1 fruit fly cellular context compared by ENCODE assay signal in genomic region chrX:18537066-18537759, dm6.
TF ChIP-seq lines count a peak whose summit lies in the region.

No protein-coding gene starts in this region.

TF ChIP-seq in whole organism, prepupa, 60 proteins besides CTCF, POLR2A, EP300 and RAD21 (continued from another document):
- TF ChIP-seq Hr38 (GFP tag; optimal IDR thresholded peaks at IDR 0.05; lab: Kevin White, UChicago) (no peak), Blimp-1 (GFP tag; optimal IDR thresholded peaks at IDR 0.05; lab: Kevin White, UChicago) (no peak), CG6792 (GFP tag; optimal IDR thresholded peaks at IDR 0.05; lab: Kevin White, UChicago) (no peak), CG34406 (GFP tag; optimal IDR thresholded peaks at IDR 0.05; lab: Kevin White, UChicago) (peak; percentile 1), CG10631 (GFP tag; optimal IDR thresholded peaks at IDR 0.05; lab: Kevin White, UChicago) (peak; percentile 35), acj6 (GFP tag; optimal IDR thresholded peaks at IDR 0.05; lab: Kevin White, UChicago) (no peak), Sox102F (GFP tag; optimal IDR thresholded peaks at IDR 0.05; lab: Kevin White, UChicago) (no peak), Met (GFP tag; optimal IDR thresholded peaks at IDR 0.05; lab: Kevin White, UChicago) (peak; percentile 21), CG9139 (GFP tag; optimal IDR thresholded peaks at IDR 0.05; lab: Kevin White, UChicago) (no peak), CG6276 (GFP tag; optimal IDR thresholded peaks at IDR 0.05; lab: Kevin White, UChicago) (no peak), svp (GFP tag; lab: Kevin White, UChicago) (peak; percentile 72), CG7368 (GFP tag; optimal IDR thresholded peaks at IDR 0.05; lab: Kevin White, UChicago) (no peak), CG8119 (GFP tag; IDR thresholded peaks at IDR 0.05; lab: Robert Waterston, UW) (no peak), net (GFP tag; optimal IDR thresholded peaks at IDR 0.05; lab: Kevin White, UChicago) (no peak), vri (GFP tag; optimal IDR thresholded peaks at IDR 0.05; lab: Kevin White, UChicago) (no peak), cyc (GFP tag; optimal IDR thresholded peaks at IDR 0.05; lab: Kevin White, UChicago) (no peak), ss (GFP tag; optimal IDR thresholded peaks at IDR 0.05; lab: Kevin White, UChicago) (peak; percentile 24 to 80), salr (GFP tag; optimal IDR thresholded peaks at IDR 0.05; lab: Kevin White, UChicago) (no peak), Gug (GFP tag; IDR thresholded peaks at IDR 0.05; lab: Robert Waterston, UW) (no peak), CG10669 (GFP tag; optimal IDR thresholded peaks at IDR 0.05; lab: Kevin White, UChicago) (peak; percentile 43), CG4318 (GFP tag; optimal IDR thresholded peaks at IDR 0.05; lab: Kevin White, UChicago) (no peak), CG16779 (tag; optimal IDR thresholded peaks at IDR 0.05; lab: Kevin White, UChicago) (no peak), topi (GFP tag; optimal IDR thresholded peaks at IDR 0.05; lab: Kevin White, UChicago) (no peak), esn (GFP tag; optimal IDR thresholded peaks at IDR 0.05; lab: Kevin White, UChicago) (no peak), Sox14 (GFP tag; optimal IDR thresholded peaks at IDR 0.05; lab: Kevin White, UChicago) (no peak), fd85E (GFP tag; optimal IDR thresholded peaks at IDR 0.05; lab: Kevin White, UChicago) (no peak), Hr39 (GFP tag; optimal IDR thresholded peaks at IDR 0.05; lab: Kevin White, UChicago) (no peak), Hr4 (GFP tag; optimal IDR thresholded peaks at IDR 0.05; lab: Kevin White, UChicago) (no peak), CG15336 (GFP tag; IDR thresholded peaks at IDR 0.05; lab: Robert Waterston, UW) (no peak), dsx (GFP tag; optimal IDR thresholded peaks at IDR 0.05; lab: Kevin White, UChicago; ENCODE audit: poor library complexity, severe bottlenecking) (peak; percentile 44)
